Worm (Caenorhabditis elegans) whole organism, midembryonic: ENCODE data around the gene ZK1320.2.

Source experiments
- T22C8.4 ChIP-seq: fragments of 200-800 bp; sonication (Bioruptor generic); IDR thresholded peaks from 2 replicates; pipeline ENCODE4 v1.3.6; 2022; ENCODE audit warnings: missing genetic modification characterization, missing compliant biosample characterization
- cog-1 ChIP-seq: sonication (generic microtip); optimal IDR thresholded peaks from 2 replicates; lab custom pipeline; 2016; ENCODE audit warnings: missing genetic modification characterization, missing compliant biosample characterization
- flt-1 ChIP-seq: fragments of 200-800 bp; sonication (Bioruptor generic); IDR thresholded peaks from 2 replicates; pipeline ENCODE4 v1.3.6; 2022; ENCODE audit warnings: missing genetic modification characterization, missing compliant biosample characterization
- klf-2 ChIP-seq: fragments of 200-800 bp; sonication (Bioruptor generic); conservative IDR thresholded peaks from 2 replicates; pipeline ENCODE4 v1.3.6; 2022; ENCODE audit warnings: missing genetic modification reagents, missing genetic modification characterization, missing compliant biosample characterization
- med-1 ChIP-seq: sonication (generic microtip); optimal IDR thresholded peaks from 2 replicates; lab custom pipeline; 2017; ENCODE audit warnings: missing genetic modification characterization, mild to moderate bottlenecking, missing compliant biosample characterization, antibody characterized with exemption, missing genetic modification reagents; ENCODE audit not compliant: insufficient read depth
- ref-1 ChIP-seq: fragments of 200-800 bp; sonication (Bioruptor generic); conservative IDR thresholded peaks from 2 replicates; pipeline ENCODE4 v1.3.6; 2022; ENCODE audit warnings: missing genetic modification reagents, missing genetic modification characterization, missing compliant biosample characterization
- tab-1 ChIP-seq: fragments of 200-800 bp; sonication (Bioruptor generic); IDR thresholded peaks from 2 replicates; pipeline ENCODE4 v1.3.6; 2022; ENCODE audit warnings: missing genetic modification characterization, missing compliant biosample characterization
- ztf-23 ChIP-seq: fragments of 200-800 bp; sonication (Bioruptor generic); IDR thresholded peaks from 2 replicates; pipeline ENCODE4 v1.3.6; 2022; ENCODE audit warnings: missing genetic modification reagents, missing genetic modification characterization, missing compliant biosample characterization
- ztf-29 ChIP-seq: fragments of 200-800 bp; sonication (Bioruptor generic); IDR thresholded peaks from 2 replicates; pipeline ENCODE4 v1.3.6; 2022; ENCODE audit warnings: missing genetic modification reagents, missing genetic modification characterization, missing compliant biosample characterization

DNA sequence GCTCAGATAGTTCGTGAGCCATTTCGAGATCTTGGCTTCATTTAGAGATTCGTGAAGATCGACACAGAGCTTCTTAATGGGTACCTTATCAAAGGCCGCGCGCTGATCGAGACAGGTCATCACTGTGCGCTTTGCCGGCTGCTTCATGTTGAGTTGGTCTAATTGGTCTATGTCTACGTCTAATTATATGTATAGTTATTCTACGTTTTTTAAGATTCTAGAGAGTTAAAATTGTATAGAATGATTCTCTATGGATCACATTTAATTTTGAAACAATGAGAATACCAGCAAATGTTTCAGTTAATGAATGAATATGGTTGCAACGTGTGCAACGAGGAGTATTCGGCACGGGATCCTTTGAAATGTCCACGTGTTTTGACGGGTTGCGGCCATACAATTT, 15.9 kb upstream of the ZK1320.2 start, which contains the start of gene arc-1:
- TF ChIP-seq med-1 (no peak), flt-1 (GFP tag; lab: Robert Waterston, UW) (no peak), ztf-23 (GFP tag; lab: Robert Waterston, UW) (no peak), tab-1 (no peak), ref-1 (no peak), T22C8.4 (GFP tag; lab: Robert Waterston, UW) (no peak), ztf-29 (GFP tag; lab: Robert Waterston, UW) (no peak), klf-2 (GFP tag; lab: Robert Waterston, UW) (no peak), cog-1 (tag; lab: Kevin White, UChicago) (no peak)
